Worm (Caenorhabditis elegans) whole organism, L3 larva: ENCODE measurements around the gene ZC395.4.

Source experiments
- aly-2 ChIP-seq: fragments of 150-350 bp; optimal IDR thresholded peaks from 2 replicates; lab custom pipeline; 2014; ENCODE audit warnings: missing biosample characterization, missing genetic modification characterization
- ama-1 ChIP-seq: fragments of 150-350 bp; optimal IDR thresholded peaks from 2 replicates; lab custom pipeline; 2018
- fos-1 ChIP-seq: fragments of 150-350 bp; optimal IDR thresholded peaks from 2 replicates; lab custom pipeline; 2014; ENCODE audit warnings: missing biosample characterization, missing genetic modification characterization
- lin-15B ChIP-seq: fragments of 150-350 bp; optimal IDR thresholded peaks from 2 replicates; lab custom pipeline; 2014; ENCODE audit warnings: missing biosample characterization, missing genetic modification characterization
- lsy-12 ChIP-seq: sonication (generic microtip); optimal IDR thresholded peaks from 2 replicates; lab custom pipeline; 2016; ENCODE audit warnings: mild to moderate bottlenecking, missing genetic modification characterization, missing compliant biosample characterization
- mdl-1 ChIP-seq: fragments of 150-350 bp; optimal IDR thresholded peaks from 2 replicates; lab custom pipeline; 2014; ENCODE audit warnings: missing biosample characterization, missing genetic modification characterization
- nhr-11 ChIP-seq: fragments of 150-350 bp; optimal IDR thresholded peaks from 2 replicates; lab custom pipeline; 2014; ENCODE audit warnings: missing biosample characterization, missing genetic modification characterization
- nhr-77 ChIP-seq: fragments of 150-350 bp; optimal IDR thresholded peaks from 2 replicates; lab custom pipeline; 2014; ENCODE audit warnings: missing biosample characterization, missing genetic modification characterization
- pha-4 ChIP-seq: fragments of 150-350 bp; optimal IDR thresholded peaks from 2 replicates; lab custom pipeline; 2014; ENCODE audit warnings: missing biosample characterization, missing genetic modification reagents, missing genetic modification characterization
- snpc-4 ChIP-seq: fragments of 150-350 bp; optimal IDR thresholded peaks from 2 replicates; lab custom pipeline; 2014; ENCODE audit warnings: missing biosample characterization, missing genetic modification characterization
- tbx-2 ChIP-seq: sonication (generic microtip); optimal IDR thresholded peaks from 2 replicates; lab custom pipeline; 2016; ENCODE audit warnings: mild to moderate bottlenecking, missing genetic modification characterization, missing compliant biosample characterization
- zag-1 ChIP-seq: fragments of 150-350 bp; optimal IDR thresholded peaks from 2 replicates; lab custom pipeline; 2014; ENCODE audit warnings: missing biosample characterization, missing genetic modification characterization

ce11 chrIII:5287877-5288276 is 18.0 kb downstream of the ZC395.4 start, which contains the start of gene T15B12.1:
- TF ChIP-seq mdl-1 (tag; lab: Kevin White, UChicago) (no peak), zag-1 (no peak), aly-2 (no peak), pha-4 (tag; lab: Kevin White, UChicago) (no peak), tbx-2 (tag; lab: Kevin White, UChicago) (no peak), lsy-12 (tag; lab: Kevin White, UChicago) (no peak), snpc-4 (no peak), lin-15B (tag; lab: Kevin White, UChicago) (no peak), nhr-11 (tag; lab: Kevin White, UChicago) (no peak), fos-1 (no peak), nhr-77 (no peak), ama-1 (lab: Kevin White, UChicago) (no peak)
